Fruit fly (Drosophila melanogaster) whole organism, embryonic: ENCODE measurements around the gene osy.
A peak's percentile ranks its signal among the peaks of the same experiment; 100 is the strongest.

Experiments
- Antp ChIP-seq: fragments of 200-800 bp; sonication (Bioruptor generic); optimal IDR thresholded peaks from 3 replicates; lab custom pipeline; 2016; ENCODE audit warnings: missing biosample characterization, missing genetic modification characterization
- CG1024 ChIP-seq: fragments of 200-800 bp; sonication (Bioruptor generic); IDR thresholded peaks from 2 replicates; pipeline ENCODE4 v1.3.6; 2022; ENCODE audit warnings: missing biosample characterization, missing genetic modification characterization
- CG10959 ChIP-seq: fragments of 200-800 bp; sonication (Bioruptor generic); IDR thresholded peaks from 2 replicates; pipeline ENCODE4 v1.3.6; 2022; ENCODE audit warnings: missing biosample characterization, missing genetic modification characterization
- CG12236 ChIP-seq: fragments of 200-800 bp; sonication (Bioruptor generic); optimal IDR thresholded peaks from 2 replicates; lab custom pipeline; 2016; ENCODE audit warnings: missing biosample characterization, missing genetic modification characterization
- CG13123 ChIP-seq: fragments of 200-800 bp; sonication (Bioruptor generic); optimal IDR thresholded peaks from 2 replicates; lab custom pipeline; 2016; ENCODE audit warnings: missing biosample characterization, missing genetic modification characterization
- CG14050 ChIP-seq: fragments of 200-800 bp; sonication (Bioruptor generic); IDR thresholded peaks from 3 replicates; pipeline ENCODE4 v1.3.6; 2022; ENCODE audit warnings: missing biosample characterization, missing genetic modification characterization
- CG15479 ChIP-seq: fragments of 200-800 bp; sonication (Bioruptor generic); optimal IDR thresholded peaks from 3 replicates; lab custom pipeline; 2019; ENCODE audit warnings: missing biosample characterization, mild to moderate bottlenecking, missing genetic modification characterization, moderate library complexity
- CG16815 ChIP-seq: fragments of 200-800 bp; sonication (Bioruptor generic); optimal IDR thresholded peaks from 3 replicates; lab custom pipeline; 2017; ENCODE audit warnings: missing biosample characterization, mild to moderate bottlenecking, missing genetic modification characterization
- CG17359 ChIP-seq: fragments of 200-800 bp; sonication (Bioruptor generic); optimal IDR thresholded peaks from 3 replicates; lab custom pipeline; 2018; ENCODE audit warnings: missing biosample characterization, mild to moderate bottlenecking, missing genetic modification characterization, moderate library complexity
- CG18599 ChIP-seq: fragments of 200-800 bp; sonication (Bioruptor generic); optimal IDR thresholded peaks from 3 replicates; lab custom pipeline; 2017; ENCODE audit warnings: missing biosample characterization, missing genetic modification characterization, mild to moderate bottlenecking, moderate library complexity, missing genetic modification reagents
- CG2202 ChIP-seq: fragments of 200-800 bp; sonication (Bioruptor generic); optimal IDR thresholded peaks from 2 replicates; lab custom pipeline; 2018; ENCODE audit warnings: missing biosample characterization, mild to moderate bottlenecking, missing genetic modification characterization
- CG30020 ChIP-seq: fragments of 200-800 bp; optimal IDR thresholded peaks from 2 replicates; lab custom pipeline; 2019; ENCODE audit warnings: missing biosample characterization, mild to moderate bottlenecking, missing genetic modification characterization, moderate library complexity
- CG3065 ChIP-seq: fragments of 200-800 bp; sonication (Bioruptor generic); optimal IDR thresholded peaks from 2 replicates; lab custom pipeline; 2016; ENCODE audit warnings: missing biosample characterization, missing genetic modification characterization
- CG32532 ChIP-seq: fragments of 200-800 bp; sonication (Bioruptor generic); IDR thresholded peaks from 2 replicates; pipeline ENCODE4 v1.3.6; 2022; ENCODE audit warnings: missing biosample characterization, missing genetic modification characterization
- CG3407 ChIP-seq: fragments of 200-800 bp; sonication (Bioruptor generic); optimal IDR thresholded peaks from 2 replicates; lab custom pipeline; 2018; ENCODE audit warnings: missing biosample characterization, mild to moderate bottlenecking, missing genetic modification characterization
- CG4424 ChIP-seq: fragments of 200-800 bp; sonication (Bioruptor generic); optimal IDR thresholded peaks from 3 replicates; lab custom pipeline; 2016; ENCODE audit warnings: missing biosample characterization, missing genetic modification characterization
- CG6791 ChIP-seq: fragments of 200-800 bp; sonication (Bioruptor generic); IDR thresholded peaks from 3 replicates; pipeline ENCODE4 v1.3.6; 2022; ENCODE audit warnings: missing biosample characterization, missing genetic modification characterization; ENCODE audit not compliant: partially characterized antibody
- CG9215 ChIP-seq: fragments of 200-800 bp; sonication (Bioruptor generic); IDR thresholded peaks from 2 replicates; pipeline ENCODE4 v1.3.6; 2022; ENCODE audit warnings: missing biosample characterization, missing genetic modification characterization
- CG9876 ChIP-seq: fragments of 200-800 bp; sonication (Bioruptor generic); optimal IDR thresholded peaks from 2 replicates; lab custom pipeline; 2016; ENCODE audit warnings: missing biosample characterization, missing genetic modification characterization
- CoRest ChIP-seq: fragments of 200-800 bp; sonication (Bioruptor generic); optimal IDR thresholded peaks from 3 replicates; lab custom pipeline; 2018; ENCODE audit warnings: missing biosample characterization, mild to moderate bottlenecking, missing genetic modification characterization, moderate library complexity
- Dek ChIP-seq: fragments of 200-800 bp; sonication (Bioruptor generic); optimal IDR thresholded peaks from 3 replicates; lab custom pipeline; 2019; ENCODE audit warnings: missing biosample characterization, mild to moderate bottlenecking, missing genetic modification characterization, moderate library complexity
- E2f1 ChIP-seq: fragments of 200-800 bp; sonication (Bioruptor generic); IDR thresholded peaks from 2 replicates; pipeline ENCODE4 v1.3.6; 2022; ENCODE audit warnings: missing biosample characterization, missing genetic modification characterization
- E2f2 ChIP-seq: fragments of 200-800 bp; sonication (Bioruptor generic); IDR thresholded peaks from 2 replicates; pipeline ENCODE4 v1.3.6; 2022; ENCODE audit warnings: missing biosample characterization, missing genetic modification characterization
- ERR ChIP-seq: fragments of 200-800 bp; sonication (Bioruptor generic); optimal IDR thresholded peaks from 2 replicates; lab custom pipeline; 2016; ENCODE audit warnings: missing biosample characterization, missing genetic modification characterization
- Ets97D ChIP-seq: fragments of 200-800 bp; sonication (Bioruptor generic); optimal IDR thresholded peaks from 3 replicates; lab custom pipeline; 2016; ENCODE audit warnings: missing biosample characterization, missing genetic modification characterization
- Jarid2 ChIP-seq: fragments of 200-800 bp; sonication (Bioruptor generic); optimal IDR thresholded peaks from 3 replicates; lab custom pipeline; 2017; ENCODE audit warnings: mild to moderate bottlenecking, missing biosample characterization, missing genetic modification reagents, missing genetic modification characterization
- MTF-1 ChIP-seq: fragments of 200-800 bp; sonication (Bioruptor generic); optimal IDR thresholded peaks from 2 replicates; lab custom pipeline; 2018; ENCODE audit warnings: missing biosample characterization, mild to moderate bottlenecking, missing genetic modification characterization, borderline replicate concordance
- Med ChIP-seq: fragments of 200-800 bp; sonication (Bioruptor generic); peaks from one replicate; lab custom pipeline; 2016; ENCODE audit warnings: missing biosample characterization, missing genetic modification characterization, mild to moderate bottlenecking, inconsistent platforms, moderate library complexity
- Mrtf ChIP-seq: fragments of 200-800 bp; sonication (Bioruptor generic); IDR thresholded peaks from 3 replicates; pipeline ENCODE4 v1.3.6; 2022; ENCODE audit warnings: missing biosample characterization, missing genetic modification characterization
- NC2α ChIP-seq: fragments of 200-800 bp; sonication (Bioruptor generic); optimal IDR thresholded peaks from 2 replicates; lab custom pipeline; 2016; ENCODE audit warnings: missing biosample characterization, missing genetic modification characterization
- Six4 ChIP-seq: fragments of 200-800 bp; sonication (Bioruptor generic); optimal IDR thresholded peaks from 2 replicates; lab custom pipeline; 2016; ENCODE audit warnings: missing biosample characterization, missing genetic modification characterization
- Taf1 ChIP-seq: fragments of 200-800 bp; sonication (Bioruptor generic); IDR thresholded peaks from 2 replicates; pipeline ENCODE4 v1.3.6; 2022; ENCODE audit warnings: missing biosample characterization, missing genetic modification characterization
- bigmax ChIP-seq: fragments of 200-800 bp; sonication (Bioruptor generic); optimal IDR thresholded peaks from 2 replicates; lab custom pipeline; 2018; ENCODE audit warnings: missing biosample characterization, mild to moderate bottlenecking, missing genetic modification characterization
- cato ChIP-seq: fragments of 200-800 bp; sonication (Bioruptor generic); optimal IDR thresholded peaks from 2 replicates; lab custom pipeline; 2016; ENCODE audit warnings: missing biosample characterization, missing genetic modification characterization, borderline replicate concordance
- ci ChIP-seq: fragments of 200-800 bp; sonication (Bioruptor generic); IDR thresholded peaks from 3 replicates; pipeline ENCODE4 v1.3.6; 2022; ENCODE audit warnings: missing biosample characterization, missing genetic modification characterization
- crp ChIP-seq, 2 experiments: fragments of 200-800 bp; sonication (Bioruptor generic); optimal IDR thresholded peaks; 2 replicates in 1 of 2; 3 replicates in 1 of 2; lab custom pipeline; 2017; ENCODE audit warnings: missing biosample characterization in 2 of 2, missing genetic modification characterization in 2 of 2, mild to moderate bottlenecking in 1 of 2, moderate library complexity in 1 of 2
- dpn ChIP-seq, 2 experiments: fragments of 200-800 bp; sonication (Bioruptor generic); optimal IDR thresholded peaks; 3 replicates each; lab custom pipeline; 2016; ENCODE audit warnings: missing biosample characterization in 2 of 2, missing genetic modification characterization in 2 of 2
- esg ChIP-seq: fragments of 200-800 bp; sonication (Bioruptor generic); conservative IDR thresholded peaks from 2 replicates; pipeline ENCODE4 v1.3.6; 2022; ENCODE audit warnings: missing biosample characterization, missing genetic modification characterization
- fd102C ChIP-seq: fragments of 200-800 bp; sonication (Bioruptor generic); optimal IDR thresholded peaks from 2 replicates; lab custom pipeline; 2018; ENCODE audit warnings: missing biosample characterization, mild to moderate bottlenecking, missing genetic modification characterization, moderate library complexity
- gem ChIP-seq: fragments of 200-800 bp; sonication (Bioruptor generic); optimal IDR thresholded peaks from 2 replicates; lab custom pipeline; 2019; ENCODE audit warnings: missing biosample characterization, mild to moderate bottlenecking, missing genetic modification characterization, moderate library complexity
- gt ChIP-seq: fragments of 200-800 bp; sonication (Bioruptor generic); IDR thresholded peaks from 2 replicates; pipeline ENCODE4 v1.3.6; 2022; ENCODE audit warnings: missing biosample characterization, missing genetic modification characterization
- nau ChIP-seq: fragments of 200-800 bp; sonication (Bioruptor generic); optimal IDR thresholded peaks from 3 replicates; lab custom pipeline; 2017; ENCODE audit warnings: missing biosample characterization, mild to moderate bottlenecking, missing genetic modification characterization, missing genetic modification reagents
- nmo ChIP-seq: fragments of 200-800 bp; sonication (Bioruptor generic); optimal IDR thresholded peaks from 2 replicates; lab custom pipeline; 2018; ENCODE audit warnings: missing biosample characterization, mild to moderate bottlenecking, missing genetic modification characterization, moderate library complexity
- pnt ChIP-seq: fragments of 200-800 bp; sonication (Bioruptor generic); optimal IDR thresholded peaks from 3 replicates; lab custom pipeline; 2016; ENCODE audit warnings: missing biosample characterization, missing genetic modification characterization
- psq ChIP-seq: fragments of 200-800 bp; sonication (Bioruptor generic); optimal IDR thresholded peaks from 2 replicates; lab custom pipeline; 2017; ENCODE audit warnings: missing biosample characterization, missing genetic modification characterization
- slou ChIP-seq: fragments of 200-800 bp; sonication (Bioruptor generic); optimal IDR thresholded peaks from 3 replicates; lab custom pipeline; 2016; ENCODE audit warnings: missing biosample characterization, missing genetic modification characterization
- sqz ChIP-seq: fragments of 200-800 bp; sonication (Bioruptor generic); optimal IDR thresholded peaks from 3 replicates; lab custom pipeline; 2018; ENCODE audit warnings: missing biosample characterization, mild to moderate bottlenecking, missing genetic modification characterization
- ssp ChIP-seq: fragments of 200-800 bp; sonication (Bioruptor generic); IDR thresholded peaks from 2 replicates; pipeline ENCODE4 v1.3.6; 2022; ENCODE audit warnings: missing biosample characterization, missing genetic modification characterization
- sug ChIP-seq: fragments of 200-800 bp; optimal IDR thresholded peaks from 2 replicates; lab custom pipeline; 2019; ENCODE audit warnings: missing biosample characterization, mild to moderate bottlenecking, missing genetic modification characterization, moderate library complexity
- toy ChIP-seq: fragments of 200-800 bp; sonication (Bioruptor generic); IDR thresholded peaks from 2 replicates; pipeline ENCODE4 v1.3.6; 2022; ENCODE audit warnings: missing biosample characterization, missing genetic modification characterization
- trh ChIP-seq: fragments of 200-800 bp; sonication (Bioruptor generic); optimal IDR thresholded peaks from 2 replicates; lab custom pipeline; 2016; ENCODE audit warnings: missing biosample characterization, missing genetic modification characterization
- unc-4 ChIP-seq: fragments of 200-800 bp; sonication (Bioruptor generic); IDR thresholded peaks from 2 replicates; pipeline ENCODE4 v1.3.6; 2022; ENCODE audit warnings: missing biosample characterization, missing genetic modification characterization; ENCODE audit not compliant: partially characterized antibody

osy gene

dm6 chr3R:26333319-26333718, 15.2 kb downstream of the osy start (continued):
- no peak for TF ChIP-seq CG9215 (GFP tag; lab: Robert Waterston, UW)
- no peak for TF ChIP-seq unc-4 (GFP tag; lab: Robert Waterston, UW)
- no peak for TF ChIP-seq Antp
- TF ChIP-seq CG30020 (tag; lab: Kevin White, UChicago): no peak
- no peak for TF ChIP-seq sug (tag; lab: Kevin White, UChicago)
- peak in 1 of 2 experiments; percentile 30 for TF ChIP-seq dpn (GFP tag; optimal IDR thresholded peaks at IDR 0.05; lab: Kevin White, UChicago)
- no peak for TF ChIP-seq pnt (GFP tag; lab: Kevin White, UChicago)
- no peak for TF ChIP-seq Ets97D
- TF ChIP-seq crp (GFP tag; optimal IDR thresholded peaks at IDR 0.05; lab: Kevin White, UChicago): no peak
- TF ChIP-seq psq (GFP tag; lab: Kevin White, UChicago): no peak
- TF ChIP-seq ssp: no peak
- TF ChIP-seq CG12236 (GFP tag; lab: Kevin White, UChicago): no peak
- TF ChIP-seq E2f2 (GFP tag; lab: Robert Waterston, UW): 0 out of 2 replicates have a peak, but pooled peaks have one; percentile 11
- TF ChIP-seq esg (GFP tag; lab: Robert Waterston, UW): peak; percentile 45; the same call in 1 of the 2 replicates
- no peak for TF ChIP-seq Six4 (GFP tag; lab: Kevin White, UChicago)
- peak; percentile 66 for TF ChIP-seq CG17359 (tag; lab: Kevin White, UChicago)
- no peak for TF ChIP-seq CG15479
- no peak for TF ChIP-seq trh (GFP tag; lab: Kevin White, UChicago)
- TF ChIP-seq gt (GFP tag; lab: Robert Waterston, UW): no peak
- no peak for TF ChIP-seq Jarid2 (GFP tag; lab: Kevin White, UChicago)
- TF ChIP-seq ERR (GFP tag; lab: Kevin White, UChicago): no peak
- TF ChIP-seq sqz: no peak
- no peak for TF ChIP-seq CG10959
- TF ChIP-seq Mrtf (GFP tag; lab: Robert Waterston, UW): no peak
- TF ChIP-seq CG13123 (GFP tag; lab: Kevin White, UChicago): no peak
- TF ChIP-seq CG1024 (GFP tag; lab: Robert Waterston, UW): no peak
- TF ChIP-seq fd102C (GFP tag; lab: Kevin White, UChicago): no peak
- no peak for TF ChIP-seq MTF-1 (GFP tag; lab: Kevin White, UChicago)
- TF ChIP-seq CG32532 (GFP tag; lab: Robert Waterston, UW): peak; percentile 49; the same call in 1 of the 2 replicates
- peak; percentile 54 for TF ChIP-seq E2f1 (GFP tag; lab: Robert Waterston, UW)
- TF ChIP-seq ci (GFP tag; lab: Robert Waterston, UW): no peak
- no peak for TF ChIP-seq Dek (tag; lab: Kevin White, UChicago)
- no peak for TF ChIP-seq CG3407
- peak; percentile 44; the same call in 1 of the 3 replicates for TF ChIP-seq CG14050
- no peak for TF ChIP-seq toy (GFP tag; lab: Robert Waterston, UW)
- TF ChIP-seq CG4424 (GFP tag; lab: Kevin White, UChicago): peak; percentile 20
- no peak for TF ChIP-seq cato (GFP tag; lab: Kevin White, UChicago)
- TF ChIP-seq nau (GFP tag; lab: Kevin White, UChicago): no peak
- TF ChIP-seq CG18599 (GFP tag; lab: Kevin White, UChicago): peak; percentile 87
- peak; percentile 70 for TF ChIP-seq gem (tag; lab: Kevin White, UChicago)
- no peak for TF ChIP-seq CG3065 (GFP tag; lab: Kevin White, UChicago)
- TF ChIP-seq slou (GFP tag; lab: Kevin White, UChicago): no peak
- no peak for TF ChIP-seq CG2202 (tag; lab: Kevin White, UChicago)
- no peak for TF ChIP-seq bigmax
- no peak for TF ChIP-seq Med (GFP tag; lab: Kevin White, UChicago)
- no peak for TF ChIP-seq NC2α
- TF ChIP-seq CG9876 (GFP tag; lab: Kevin White, UChicago): no peak
- TF ChIP-seq nmo (GFP tag; lab: Kevin White, UChicago): no peak
- no peak for TF ChIP-seq Taf1 (GFP tag; lab: Robert Waterston, UW)
- TF ChIP-seq CoRest (tag; lab: Kevin White, UChicago): peak; percentile 32
- no peak for TF ChIP-seq CG6791
- no peak for TF ChIP-seq CG16815 (GFP tag; lab: Kevin White, UChicago)
